Worm (Caenorhabditis elegans) whole organism, L2 larva: ENCODE data around the gene lgc-10.

Experiments
- C34F6.9 ChIP-seq: fragments of 150-350 bp; optimal IDR thresholded peaks from 2 replicates; lab custom pipeline; 2014; ENCODE audit warnings: missing biosample characterization, missing genetic modification characterization
- R02D3.7 ChIP-seq: fragments of 150-350 bp; optimal IDR thresholded peaks from 2 replicates; lab custom pipeline; 2014; ENCODE audit warnings: missing biosample characterization, missing genetic modification characterization
- ZK546.5 ChIP-seq: sonication (generic microtip); optimal IDR thresholded peaks from 2 replicates; lab custom pipeline; 2017; ENCODE audit warnings: missing biosample characterization, missing genetic modification characterization
- ama-1 ChIP-seq: fragments of 150-350 bp; optimal IDR thresholded peaks from 2 replicates; lab custom pipeline; 2018; ENCODE audit warnings: inconsistent platforms
- blmp-1 ChIP-seq: sonication (generic microtip); optimal IDR thresholded peaks from 2 replicates; lab custom pipeline; 2017; ENCODE audit warnings: missing genetic modification characterization, mild to moderate bottlenecking, missing compliant biosample characterization, antibody characterized with exemption, moderate library complexity; ENCODE audit not compliant: insufficient read depth
- ceh-16 ChIP-seq: fragments of 150-350 bp; optimal IDR thresholded peaks from 2 replicates; lab custom pipeline; 2014; ENCODE audit warnings: missing biosample characterization, missing genetic modification characterization
- crh-2 ChIP-seq: sonication (generic microtip); optimal IDR thresholded peaks from 2 replicates; lab custom pipeline; 2017; ENCODE audit warnings: missing biosample characterization, missing genetic modification characterization
- dmd-4 ChIP-seq: sonication (generic microtip); optimal IDR thresholded peaks from 2 replicates; lab custom pipeline; 2017; ENCODE audit warnings: missing biosample characterization, missing genetic modification characterization
- egl-27 ChIP-seq: sonication (generic microtip); optimal IDR thresholded peaks from 3 replicates; lab custom pipeline; 2017; ENCODE audit warnings: missing biosample characterization, missing genetic modification reagents, missing genetic modification characterization
- elt-1 ChIP-seq: fragments of 150-350 bp; optimal IDR thresholded peaks from 2 replicates; lab custom pipeline; 2014; ENCODE audit warnings: missing biosample characterization, missing genetic modification characterization
- elt-3 ChIP-seq: sonication (generic microtip); optimal IDR thresholded peaks from 2 replicates; lab custom pipeline; 2017; ENCODE audit warnings: missing biosample characterization, missing genetic modification characterization
- fos-1 ChIP-seq: fragments of 150-350 bp; optimal IDR thresholded peaks from 2 replicates; lab custom pipeline; 2014; ENCODE audit warnings: missing biosample characterization, missing genetic modification characterization
- gmeb-1 ChIP-seq: fragments of 150-350 bp; optimal IDR thresholded peaks from 2 replicates; lab custom pipeline; 2014; ENCODE audit warnings: missing biosample characterization, missing genetic modification characterization
- lin-11 ChIP-seq: fragments of 150-350 bp; sonication (generic microtip); optimal IDR thresholded peaks from 2 replicates; lab custom pipeline; 2014; ENCODE audit warnings: missing biosample characterization, missing genetic modification characterization, inconsistent platforms, mixed read lengths
- lin-39 ChIP-seq: fragments of 150-350 bp; optimal IDR thresholded peaks from 2 replicates; lab custom pipeline; 2014; ENCODE audit warnings: missing biosample characterization, missing genetic modification reagents, missing genetic modification characterization
- lsy-2 ChIP-seq, 2 experiments: fragments of 150-350 bp in 1 of 2; sonication (generic microtip) in 1 of 2; optimal IDR thresholded peaks; 2 replicates each; lab custom pipeline; 2014 to 2017; ENCODE audit warnings: missing biosample characterization in 2 of 2, missing genetic modification characterization in 2 of 2
- mdl-1 ChIP-seq, 2 experiments: fragments of 150-350 bp in 1 of 2; sonication (generic microtip) in 1 of 2; optimal IDR thresholded peaks; 2 replicates each; lab custom pipeline; 2017; ENCODE audit warnings: missing biosample characterization in 2 of 2, missing genetic modification characterization in 2 of 2
- nhr-10 ChIP-seq: sonication (generic microtip); optimal IDR thresholded peaks from 2 replicates; lab custom pipeline; 2017; ENCODE audit warnings: missing biosample characterization, missing genetic modification characterization
- nhr-12 ChIP-seq: fragments of 150-350 bp; optimal IDR thresholded peaks from 2 replicates; lab custom pipeline; 2014; ENCODE audit warnings: missing biosample characterization, missing genetic modification characterization
- nhr-129 ChIP-seq: fragments of 150-350 bp; optimal IDR thresholded peaks from 2 replicates; lab custom pipeline; 2014; ENCODE audit warnings: missing biosample characterization, missing genetic modification characterization
- nhr-23 ChIP-seq: fragments of 150-350 bp; optimal IDR thresholded peaks from 2 replicates; lab custom pipeline; 2014; ENCODE audit warnings: missing biosample characterization, missing genetic modification reagents, missing genetic modification characterization
- nhr-237 ChIP-seq: fragments of 150-350 bp; optimal IDR thresholded peaks from 2 replicates; lab custom pipeline; 2014; ENCODE audit warnings: missing biosample characterization, missing genetic modification characterization
- nhr-25 ChIP-seq: fragments of 150-350 bp; sonication (generic microtip); optimal IDR thresholded peaks from 3 replicates; lab custom pipeline; 2014; ENCODE audit warnings: missing biosample characterization, missing genetic modification characterization
- nhr-77 ChIP-seq: fragments of 150-350 bp; optimal IDR thresholded peaks from 2 replicates; lab custom pipeline; 2014; ENCODE audit warnings: missing biosample characterization, missing genetic modification characterization
- peb-1 ChIP-seq: fragments of 150-350 bp; optimal IDR thresholded peaks from 2 replicates; lab custom pipeline; 2014; ENCODE audit warnings: missing biosample characterization, missing genetic modification characterization
- skn-1 ChIP-seq: sonication (generic microtip); optimal IDR thresholded peaks from 2 replicates; lab custom pipeline; 2017; ENCODE audit warnings: missing biosample characterization, missing genetic modification characterization
- sma-3 ChIP-seq: sonication (generic microtip); optimal IDR thresholded peaks from 2 replicates; lab custom pipeline; 2016; ENCODE audit warnings: missing genetic modification reagents, missing genetic modification characterization, missing compliant biosample characterization
- sma-9 ChIP-seq, 2 experiments: fragments of 150-350 bp in 1 of 2; sonication (generic microtip) in 1 of 2; optimal IDR thresholded peaks; 2 replicates each; lab custom pipeline; 2014 to 2016; ENCODE audit warnings: missing genetic modification characterization in 2 of 2, mild to moderate bottlenecking in 1 of 2, missing biosample characterization in 1 of 2, missing compliant biosample characterization in 1 of 2, missing genetic modification reagents in 1 of 2, moderate library complexity in 1 of 2
- snpc-4 ChIP-seq: fragments of 150-350 bp; optimal IDR thresholded peaks from 2 replicates; lab custom pipeline; 2014; ENCODE audit warnings: missing biosample characterization, missing genetic modification characterization
- unc-39 ChIP-seq: fragments of 150-350 bp; optimal IDR thresholded peaks from 2 replicates; lab custom pipeline; 2014; ENCODE audit warnings: missing biosample characterization, missing genetic modification characterization
- unc-55 ChIP-seq: fragments of 150-350 bp; sonication (generic microtip); optimal IDR thresholded peaks from 3 replicates; lab custom pipeline; 2014; ENCODE audit warnings: missing biosample characterization, missing genetic modification reagents, missing genetic modification characterization
- zag-1 ChIP-seq: fragments of 150-350 bp; optimal IDR thresholded peaks from 2 replicates; lab custom pipeline; 2014; ENCODE audit warnings: missing biosample characterization, missing genetic modification characterization
- ztf-11 ChIP-seq: sonication (generic microtip); optimal IDR thresholded peaks from 2 replicates; lab custom pipeline; 2017; ENCODE audit warnings: missing biosample characterization, missing genetic modification characterization
- ztf-4 ChIP-seq: fragments of 150-350 bp; optimal IDR thresholded peaks from 2 replicates; lab custom pipeline; 2014; ENCODE audit warnings: missing biosample characterization, missing genetic modification characterization

lgc-10 gene

DNA sequence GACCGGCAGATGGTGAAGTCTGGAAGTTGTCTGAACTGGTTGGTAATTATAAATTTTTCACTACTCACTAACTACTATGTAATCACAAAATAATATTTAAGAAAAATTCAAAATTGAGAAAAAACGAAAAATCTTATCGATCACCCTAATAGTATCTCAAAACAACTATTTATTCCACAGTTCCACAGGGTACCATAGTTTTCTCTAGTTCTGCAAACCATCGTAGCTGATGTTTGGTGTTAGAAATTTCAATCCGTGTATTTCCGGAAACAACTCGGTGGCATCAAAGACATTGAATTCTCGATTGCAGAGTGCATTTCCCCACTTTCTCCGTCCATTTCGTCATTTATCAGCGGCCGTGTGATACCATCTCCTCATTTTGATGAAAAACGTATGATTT, 15.8 kb downstream of the lgc-10 start, which contains the start of gene Y73B6BL.31:
TSS of gene Y73B6BL.31 (plus strand) at position 301 of the 400 bp plus-strand sequence.
- TF ChIP-seq nhr-12 (no peak), ama-1 (no peak), lin-11 (tag; lab: Kevin White, UChicago) (no peak), dmd-4 (tag; lab: Kevin White, UChicago) (no peak), nhr-129 (tag; lab: Kevin White, UChicago) (no peak), elt-1 (tag; lab: Kevin White, UChicago) (no peak), R02D3.7 (tag; lab: Kevin White, UChicago) (no peak), nhr-10 (no peak), lsy-2 (tag; optimal IDR thresholded peaks at IDR 0.05; lab: Kevin White, UChicago) (no peak), egl-27 (tag; lab: Kevin White, UChicago) (no peak), unc-55 (GFP tag; lab: Kevin White, UChicago) (no peak), C34F6.9 (tag; lab: Kevin White, UChicago) (no peak), mdl-1 (tag; optimal IDR thresholded peaks at IDR 0.05; lab: Kevin White, UChicago) (no peak), snpc-4 (no peak), crh-2 (no peak), nhr-25 (tag; lab: Kevin White, UChicago) (no peak), fos-1 (tag; lab: Kevin White, UChicago) (no peak), nhr-237 (no peak), skn-1 (no peak)

DNA sequence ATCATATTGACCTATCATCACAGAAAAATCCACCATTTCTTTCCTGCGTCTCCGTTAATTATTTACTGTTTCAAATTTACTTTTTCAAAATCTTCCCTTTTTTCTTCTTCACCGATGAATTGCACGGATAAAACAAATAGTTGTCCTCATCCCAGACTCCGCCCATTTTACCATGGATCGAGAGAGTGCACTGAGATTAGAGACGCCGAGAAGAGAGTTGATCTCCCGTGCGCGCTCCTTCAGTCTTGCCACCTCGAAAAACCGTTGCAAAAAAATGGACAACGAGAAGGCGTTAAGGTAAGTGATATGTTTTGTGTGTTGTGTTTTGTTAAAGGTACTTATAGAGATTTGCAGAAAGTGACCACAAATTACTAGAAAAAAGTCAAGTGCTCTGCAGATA, 19.3 kb downstream of the lgc-10 start, which contains the start of gene dlc-5:
TSS of gene dlc-5 (plus strand) at position 154 of the 400 bp plus-strand sequence.
- TF ChIP-seq nhr-237 (no peak), nhr-77 (tag; lab: Kevin White, UChicago) (no peak), blmp-1 (tag; lab: Kevin White, UChicago) (no peak), ceh-16 (no peak), unc-55 (GFP tag; lab: Kevin White, UChicago) (no peak), gmeb-1 (tag; lab: Kevin White, UChicago) (no peak), C34F6.9 (tag; lab: Kevin White, UChicago) (no peak), nhr-129 (tag; lab: Kevin White, UChicago) (no peak), ztf-4 (tag; lab: Kevin White, UChicago) (no peak), lin-39 (no peak), peb-1 (tag; lab: Kevin White, UChicago) (no peak), nhr-25 (tag; lab: Kevin White, UChicago) (no peak), nhr-12 (no peak), crh-2 (no peak), nhr-23 (tag; lab: Kevin White, UChicago) (no peak), ZK546.5 (tag; lab: Kevin White, UChicago) (no peak)

DNA sequence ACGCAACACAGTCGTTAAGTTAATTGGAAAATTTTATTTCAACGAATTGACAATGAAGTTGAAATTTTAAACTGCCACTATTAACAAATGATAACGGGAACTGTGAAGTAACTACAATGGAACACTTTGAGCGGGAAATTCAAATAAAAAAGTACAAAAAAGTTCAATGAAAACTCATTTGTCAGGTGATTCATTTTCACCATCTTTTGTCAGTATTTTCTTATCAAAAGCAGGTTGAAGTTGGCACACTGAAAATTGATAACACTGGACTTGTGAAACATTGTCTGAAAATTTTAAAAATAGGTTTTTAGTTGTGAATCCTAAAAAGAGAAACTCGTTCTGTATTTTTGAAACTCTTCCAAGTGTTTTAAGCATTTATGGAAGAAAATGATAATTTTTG, 23.9 kb downstream of the lgc-10 start:
- TF ChIP-seq ztf-11 (tag; lab: Kevin White, UChicago) (no peak), fos-1 (tag; lab: Kevin White, UChicago) (peak; percentile 88), lin-39 (no peak), zag-1 (tag; lab: Kevin White, UChicago) (no peak), elt-3 (no peak), unc-39 (tag; lab: Kevin White, UChicago) (no peak), gmeb-1 (tag; lab: Kevin White, UChicago) (peak; percentile 33), peb-1 (tag; lab: Kevin White, UChicago) (no peak), crh-2 (peak; percentile 19), sma-9 (GFP tag; optimal IDR thresholded peaks at IDR 0.05; lab: Kevin White, UChicago) (peak; percentile 21), sma-9 (tag; optimal IDR thresholded peaks at IDR 0.05; lab: Kevin White, UChicago) (no peak)

DNA sequence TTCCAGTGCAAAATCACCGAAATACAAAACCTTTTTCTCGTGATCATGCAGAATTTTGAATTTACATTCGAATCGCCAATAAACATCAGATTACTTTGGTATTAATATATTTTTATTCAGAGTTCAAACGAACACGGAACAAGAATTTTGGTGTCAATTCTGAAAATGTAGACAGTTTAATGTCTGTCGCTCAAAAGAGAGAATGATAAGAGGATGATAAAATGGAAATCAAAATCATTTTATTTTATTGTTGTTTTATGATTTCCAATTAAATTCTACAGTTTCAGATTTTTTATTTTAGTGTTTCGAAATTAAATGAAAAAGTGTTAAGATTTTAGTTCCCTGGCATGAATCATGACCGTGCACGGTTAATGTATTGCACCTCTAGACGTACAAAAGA, 25.0 kb downstream of the lgc-10 start:
- no peak for TF ChIP-seq zag-1 (tag; lab: Kevin White, UChicago)
- peak; percentile 52 for TF ChIP-seq fos-1 (tag; lab: Kevin White, UChicago)
- TF ChIP-seq mdl-1 (tag; optimal IDR thresholded peaks at IDR 0.05; lab: Kevin White, UChicago), result no peak
- TF ChIP-seq ceh-16, result no peak

DNA sequence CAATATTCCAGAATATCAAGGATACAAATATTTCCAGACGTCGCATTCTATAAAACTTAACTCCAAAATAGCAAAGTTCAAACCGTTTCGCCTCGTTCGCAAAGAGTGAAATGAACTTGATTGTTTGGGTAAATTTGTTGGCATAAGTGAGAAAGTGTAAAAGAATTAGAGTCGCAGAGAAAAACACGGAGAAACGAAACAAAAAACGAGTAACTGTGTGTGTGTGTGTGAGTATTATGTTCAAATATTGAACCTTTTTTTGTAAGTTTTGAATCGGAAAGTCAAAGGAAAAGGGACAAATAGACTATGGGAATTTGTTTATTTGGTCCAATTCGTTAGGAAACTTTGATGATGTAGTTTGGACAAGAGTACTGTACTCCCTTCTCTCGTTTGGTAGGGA, 25.8 kb downstream of the lgc-10 start, which contains the start of gene acp-7:
TSS of gene acp-7 (minus strand) at position 101 of the 400 bp plus-strand sequence.
- TF ChIP-seq sma-3 (GFP tag; lab: Kevin White, UChicago), result no peak
- TF ChIP-seq fos-1 (tag; lab: Kevin White, UChicago), result no peak
- TF ChIP-seq ZK546.5 (tag; lab: Kevin White, UChicago), result no peak
- no peak for TF ChIP-seq snpc-4
- no peak for TF ChIP-seq dmd-4 (tag; lab: Kevin White, UChicago)
- no peak for TF ChIP-seq gmeb-1 (tag; lab: Kevin White, UChicago)
- no peak for TF ChIP-seq ceh-16
